Worm (Caenorhabditis elegans) whole organism, mixed stage, embryonic: ENCODE results near the gene T25B9.8.

Experiments used
- lsy-2 ChIP-seq: fragments of 150-350 bp; optimal IDR thresholded peaks from 2 replicates; lab custom pipeline; 2014; ENCODE audit warnings: missing biosample characterization, missing genetic modification characterization
- nhr-76 ChIP-seq: sonication (generic microtip); optimal IDR thresholded peaks from 2 replicates; lab custom pipeline; 2017; ENCODE audit warnings: missing biosample characterization, missing genetic modification characterization
- snpc-4 ChIP-seq: fragments of 150-350 bp; optimal IDR thresholded peaks from 2 replicates; lab custom pipeline; 2014; ENCODE audit warnings: missing biosample characterization, missing genetic modification characterization
- ztf-11 ChIP-seq: fragments of 150-350 bp; optimal IDR thresholded peaks from 2 replicates; lab custom pipeline; 2014; ENCODE audit warnings: missing biosample characterization, missing genetic modification characterization

DNA sequence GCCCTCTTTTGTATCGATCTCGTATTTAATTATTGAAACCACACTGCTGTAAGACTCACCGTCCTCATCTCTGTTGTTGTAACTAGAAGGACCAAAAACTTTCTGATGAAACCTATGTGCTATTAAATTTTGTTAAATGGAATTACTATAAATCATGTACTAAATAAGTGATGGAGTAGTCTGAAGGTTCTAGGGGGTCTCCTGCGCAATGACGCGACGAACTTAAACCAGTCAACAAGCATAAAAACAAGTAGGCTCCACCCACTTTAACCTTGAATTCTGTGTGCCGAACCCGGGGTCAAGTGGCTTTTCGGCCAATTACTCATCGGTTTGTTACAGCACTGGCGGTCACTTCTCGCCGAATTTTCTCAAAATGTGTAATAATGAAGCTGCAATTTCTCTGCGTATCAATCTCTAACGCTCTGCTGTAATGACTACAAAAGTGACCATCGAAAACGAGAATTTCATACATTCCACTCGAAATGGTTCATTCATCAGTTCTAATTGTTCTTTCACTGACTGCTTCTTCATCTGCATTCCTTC lies 30.9 kb downstream of the T25B9.8 start, which contains the start of gene grl-21:
- TF ChIP-seq nhr-76 (tag; lab: Kevin White, UChicago) (no peak), snpc-4 (tag; lab: Kevin White, UChicago) (no peak), ztf-11 (tag; lab: Kevin White, UChicago) (no peak), lsy-2 (tag; lab: Kevin White, UChicago) (no peak)
